Worm (Caenorhabditis elegans) whole organism, early embryonic: ENCODE data around the gene C01G6.9.

ENCODE experiments used
- B0310.2 ChIP-seq: sonication (generic microtip); optimal IDR thresholded peaks from 2 replicates; lab custom pipeline; 2016; ENCODE audit warnings: mild to moderate bottlenecking, missing genetic modification characterization, missing compliant biosample characterization
- F13C5.2 ChIP-seq: sonication (generic microtip); optimal IDR thresholded peaks from 2 replicates; lab custom pipeline; 2017; ENCODE audit warnings: mild to moderate bottlenecking, missing genetic modification characterization, inconsistent platforms, missing compliant biosample characterization
- ama-1 ChIP-seq: fragments of 150-350 bp; optimal IDR thresholded peaks from 2 replicates; lab custom pipeline; 2014
- ceh-13 ChIP-seq: fragments of 200-800 bp; sonication (Bioruptor generic); optimal IDR thresholded peaks from 2 replicates; lab custom pipeline; 2018; ENCODE audit warnings: mild to moderate bottlenecking, missing genetic modification characterization, missing compliant biosample characterization
- ceh-36 ChIP-seq: sonication (generic microtip); optimal IDR thresholded peaks from 2 replicates; lab custom pipeline; 2016; ENCODE audit warnings: missing genetic modification characterization, inconsistent platforms, missing compliant biosample characterization
- flt-1 ChIP-seq: fragments of 200-800 bp; sonication (Bioruptor generic); IDR thresholded peaks from 2 replicates; pipeline ENCODE4 v1.3.6; 2022; ENCODE audit warnings: missing genetic modification characterization, missing compliant biosample characterization
- hmbx-1 ChIP-seq: sonication (generic microtip); optimal IDR thresholded peaks from 2 replicates; lab custom pipeline; 2016; ENCODE audit warnings: mild to moderate bottlenecking, missing genetic modification characterization, missing compliant biosample characterization
- hmg-4 ChIP-seq: fragments of 200-800 bp; sonication (Bioruptor generic); optimal IDR thresholded peaks from 2 replicates; lab custom pipeline; 2018; ENCODE audit warnings: mild to moderate bottlenecking, missing genetic modification characterization, missing compliant biosample characterization
- hnd-1 ChIP-seq: sonication (generic microtip); optimal IDR thresholded peaks from 2 replicates; lab custom pipeline; 2016; ENCODE audit warnings: missing genetic modification characterization, missing compliant biosample characterization
- tbx-11 ChIP-seq: fragments of 200-800 bp; sonication (Bioruptor generic); IDR thresholded peaks from 2 replicates; pipeline ENCODE4 v1.3.6; 2022; ENCODE audit warnings: missing genetic modification characterization, missing compliant biosample characterization
- tbx-37 ChIP-seq: fragments of 200-800 bp; sonication (Bioruptor generic); conservative IDR thresholded peaks from 2 replicates; pipeline ENCODE4 v1.3.6; 2022; ENCODE audit warnings: missing genetic modification reagents, missing genetic modification characterization, missing compliant biosample characterization

- no peak for TF ChIP-seq ama-1 (lab: Kevin White, UChicago)
- TF ChIP-seq hmbx-1 (tag; lab: Kevin White, UChicago): no peak
- TF ChIP-seq tbx-11 (GFP tag; lab: Robert Waterston, UW): 0 out of 2 replicates have a peak, but pooled peaks have one; percentile 11
- TF ChIP-seq B0310.2: no peak
- TF ChIP-seq hmg-4 (GFP tag; lab: Kevin White, UChicago): no peak
- TF ChIP-seq hnd-1 (tag; lab: Kevin White, UChicago): no peak
- TF ChIP-seq ceh-13 (GFP tag; lab: Kevin White, UChicago): no peak
- TF ChIP-seq flt-1 (GFP tag; lab: Robert Waterston, UW): no peak
- TF ChIP-seq ceh-36 (tag; lab: Kevin White, UChicago): no peak
- TF ChIP-seq tbx-37 (GFP tag; lab: Robert Waterston, UW): no peak
- TF ChIP-seq F13C5.2 (tag; lab: Kevin White, UChicago): no peak
Measured at ce11 chrII:9283668-9284357, 11.8 kb downstream of the C01G6.9 start.
